Worm (Caenorhabditis elegans) whole organism, early embryonic: ENCODE data around the gene grl-25.
A peak's percentile ranks its signal among the peaks of the same experiment; 100 is the strongest.

Experiments
- B0310.2 ChIP-seq: sonication (generic microtip); optimal IDR thresholded peaks from 2 replicates; lab custom pipeline; 2016; ENCODE audit warnings: mild to moderate bottlenecking, missing genetic modification characterization, missing compliant biosample characterization
- F13C5.2 ChIP-seq: sonication (generic microtip); optimal IDR thresholded peaks from 2 replicates; lab custom pipeline; 2017; ENCODE audit warnings: mild to moderate bottlenecking, missing genetic modification characterization, inconsistent platforms, missing compliant biosample characterization
- aly-1 ChIP-seq: sonication (generic microtip); optimal IDR thresholded peaks from 2 replicates; lab custom pipeline; 2016; ENCODE audit warnings: missing genetic modification characterization, missing compliant biosample characterization
- ama-1 ChIP-seq: fragments of 150-350 bp; optimal IDR thresholded peaks from 2 replicates; lab custom pipeline; 2014
- ceh-13 ChIP-seq: fragments of 200-800 bp; sonication (Bioruptor generic); optimal IDR thresholded peaks from 2 replicates; lab custom pipeline; 2018; ENCODE audit warnings: mild to moderate bottlenecking, missing genetic modification characterization, missing compliant biosample characterization
- ceh-36 ChIP-seq: sonication (generic microtip); optimal IDR thresholded peaks from 2 replicates; lab custom pipeline; 2016; ENCODE audit warnings: missing genetic modification characterization, inconsistent platforms, missing compliant biosample characterization
- ets-7 ChIP-seq: sonication (generic microtip); optimal IDR thresholded peaks from 2 replicates; lab custom pipeline; 2016; ENCODE audit warnings: missing genotype, missing genetic modification characterization, missing compliant biosample characterization
- flt-1 ChIP-seq: fragments of 200-800 bp; sonication (Bioruptor generic); IDR thresholded peaks from 2 replicates; pipeline ENCODE4 v1.3.6; 2022; ENCODE audit warnings: missing genetic modification characterization, missing compliant biosample characterization
- hmbx-1 ChIP-seq: sonication (generic microtip); optimal IDR thresholded peaks from 2 replicates; lab custom pipeline; 2016; ENCODE audit warnings: mild to moderate bottlenecking, missing genetic modification characterization, missing compliant biosample characterization
- hmg-4 ChIP-seq: fragments of 200-800 bp; sonication (Bioruptor generic); optimal IDR thresholded peaks from 2 replicates; lab custom pipeline; 2018; ENCODE audit warnings: mild to moderate bottlenecking, missing genetic modification characterization, missing compliant biosample characterization
- hnd-1 ChIP-seq: sonication (generic microtip); optimal IDR thresholded peaks from 2 replicates; lab custom pipeline; 2016; ENCODE audit warnings: missing genetic modification characterization, missing compliant biosample characterization
- pes-1 ChIP-seq: fragments of 200-800 bp; sonication (Bioruptor generic); IDR thresholded peaks from 2 replicates; pipeline ENCODE4 v1.3.6; 2022; ENCODE audit warnings: missing genetic modification reagents, missing genetic modification characterization, missing compliant biosample characterization
- scrt-1 ChIP-seq: fragments of 200-800 bp; sonication (Bioruptor generic); IDR thresholded peaks from 2 replicates; pipeline ENCODE4 v1.3.6; 2022; ENCODE audit warnings: missing genetic modification characterization, missing compliant biosample characterization
- sea-1 ChIP-seq: fragments of 200-800 bp; sonication (Bioruptor generic); conservative IDR thresholded peaks from 2 replicates; pipeline ENCODE4 v1.3.6; 2022; ENCODE audit warnings: missing genetic modification characterization, missing compliant biosample characterization
- tbx-11 ChIP-seq: fragments of 200-800 bp; sonication (Bioruptor generic); IDR thresholded peaks from 2 replicates; pipeline ENCODE4 v1.3.6; 2022; ENCODE audit warnings: missing genetic modification characterization, missing compliant biosample characterization
- tbx-37 ChIP-seq: fragments of 200-800 bp; sonication (Bioruptor generic); conservative IDR thresholded peaks from 2 replicates; pipeline ENCODE4 v1.3.6; 2022; ENCODE audit warnings: missing genetic modification reagents, missing genetic modification characterization, missing compliant biosample characterization
- tra-4 ChIP-seq: sonication (generic microtip); optimal IDR thresholded peaks from 2 replicates; lab custom pipeline; 2017; ENCODE audit warnings: missing genetic modification characterization, missing compliant biosample characterization

Gene grl-25

DNA sequence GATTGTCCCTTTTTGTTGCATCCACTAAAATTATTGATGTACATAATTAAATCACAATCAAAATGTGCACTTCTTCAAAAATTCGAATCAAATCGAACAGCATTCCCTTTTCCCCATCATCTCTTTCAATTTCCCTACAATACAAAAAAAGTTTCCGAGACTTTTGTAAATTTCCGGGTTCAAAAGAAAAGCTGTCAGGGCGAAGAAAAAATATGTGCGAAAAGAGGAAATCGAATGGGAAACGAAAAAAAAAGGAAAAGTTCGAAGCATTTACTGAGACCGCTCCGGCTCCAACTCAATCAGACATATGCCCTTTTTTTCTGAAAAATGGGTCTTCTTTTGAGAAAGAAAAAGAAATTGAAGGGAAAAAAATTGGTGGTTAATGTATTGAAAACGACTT is 12.9 kb upstream of the grl-25 start:
- TF ChIP-seq tbx-37 (GFP tag; lab: Robert Waterston, UW) = no peak
- no peak for TF ChIP-seq aly-1 (tag; lab: Kevin White, UChicago)
- no peak for TF ChIP-seq pes-1 (GFP tag; lab: Robert Waterston, UW)

DNA sequence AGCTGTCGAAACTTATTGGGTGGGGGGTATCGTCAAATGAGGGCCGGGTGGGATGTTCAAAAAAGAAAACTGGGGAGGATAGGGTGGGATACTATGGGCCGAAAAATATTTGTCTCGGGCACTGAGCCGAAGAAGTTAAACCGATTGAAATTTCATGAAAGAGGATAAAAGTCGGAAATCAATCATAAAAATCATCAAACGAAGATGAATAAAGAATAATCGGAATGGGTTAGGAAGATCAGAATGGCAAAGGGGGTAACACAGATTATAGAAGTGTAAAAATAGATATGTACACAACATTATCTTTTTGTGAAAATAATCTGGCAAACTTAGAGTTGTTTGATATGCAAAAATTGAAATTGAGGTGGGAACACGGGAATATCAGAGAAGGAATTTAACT is 6.6 kb upstream of the grl-25 start:
- TF ChIP-seq flt-1 (GFP tag; lab: Robert Waterston, UW) (no peak), hnd-1 (tag; lab: Kevin White, UChicago) (no peak), scrt-1 (GFP tag; lab: Robert Waterston, UW) (no peak), F13C5.2 (tag; lab: Kevin White, UChicago) (no peak), tra-4 (tag; lab: Kevin White, UChicago) (no peak), aly-1 (tag; lab: Kevin White, UChicago) (no peak), tbx-11 (GFP tag; lab: Robert Waterston, UW) (no peak)

DNA sequence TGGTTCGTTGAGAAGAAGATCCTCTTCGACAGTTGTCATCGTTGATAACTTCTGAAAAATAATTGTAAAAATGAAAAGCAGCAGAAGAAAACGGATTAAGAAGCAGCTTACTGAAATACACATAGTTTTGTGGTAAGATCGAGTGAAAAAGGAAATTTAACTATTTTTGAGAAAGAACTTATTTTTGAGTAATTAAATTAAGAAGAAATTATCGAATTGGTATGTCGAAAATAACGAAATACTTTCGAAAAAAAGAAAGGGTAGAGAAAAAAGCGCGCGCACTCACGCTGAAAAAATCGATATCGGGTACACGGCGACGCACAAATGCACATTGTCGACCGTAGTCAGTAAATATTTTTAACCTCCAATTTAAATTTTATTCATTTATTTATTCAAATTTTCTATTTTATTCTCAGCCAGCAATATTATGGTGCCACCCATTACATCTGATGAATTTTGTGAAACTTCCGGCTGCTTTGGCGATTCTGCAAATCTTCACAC is 5.9 kb upstream of the grl-25 start, which contains the start of the genes ZK643.5 and ZK643.2:
TSS of gene ZK643.5 (minus strand) at position 51 of the 501 bp plus-strand sequence.
TSS of gene ZK643.2 (plus strand) at position 395 of the 501 bp plus-strand sequence.
- TF ChIP-seq sea-1 (no peak), aly-1 (tag; lab: Kevin White, UChicago) (no peak), ceh-13 (no peak), F13C5.2 (tag; lab: Kevin White, UChicago) (no peak), tra-4 (tag; lab: Kevin White, UChicago) (no peak), hnd-1 (tag; lab: Kevin White, UChicago) (no peak), scrt-1 (GFP tag; lab: Robert Waterston, UW) (no peak), flt-1 (GFP tag; lab: Robert Waterston, UW) (no peak), hmbx-1 (no peak)

DNA sequence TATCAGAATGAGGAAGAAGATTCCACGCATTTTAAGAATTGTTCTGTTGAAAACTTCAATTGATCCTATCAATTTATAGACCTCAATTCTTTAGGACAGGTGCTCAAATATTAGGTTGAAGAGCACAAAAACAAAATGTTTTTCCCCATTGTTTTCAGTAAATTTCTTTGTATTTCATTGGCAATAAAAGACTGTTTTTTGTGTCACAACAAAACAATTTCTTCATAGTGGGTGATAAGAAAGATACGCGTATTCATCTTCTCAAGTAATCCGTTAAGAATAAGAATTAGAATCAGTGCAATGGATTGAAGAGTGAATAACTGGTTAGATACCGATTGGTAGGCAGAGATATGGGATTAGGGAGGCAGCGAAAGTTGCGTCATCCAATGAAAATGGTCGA is 1.4 kb upstream of the grl-25 start, which contains the start of gene ZK643.6:
TSS of gene ZK643.6 (minus strand) at position 101 of the 400 bp plus-strand sequence.
- no peak for TF ChIP-seq tra-4 (tag; lab: Kevin White, UChicago)
- no peak for TF ChIP-seq scrt-1 (GFP tag; lab: Robert Waterston, UW)
- no peak for TF ChIP-seq F13C5.2 (tag; lab: Kevin White, UChicago)
- no peak for TF ChIP-seq tbx-37 (GFP tag; lab: Robert Waterston, UW)
- no peak for TF ChIP-seq ceh-13
- no peak for TF ChIP-seq ets-7 (tag; lab: Kevin White, UChicago)
- TF ChIP-seq B0310.2 = no peak
- no peak for TF ChIP-seq ama-1 (lab: Kevin White, UChicago)
- no peak for TF ChIP-seq ceh-36 (tag; lab: Kevin White, UChicago)
- no peak for TF ChIP-seq aly-1 (tag; lab: Kevin White, UChicago)
- no peak for TF ChIP-seq pes-1 (GFP tag; lab: Robert Waterston, UW)
- TF ChIP-seq tbx-11 (GFP tag; lab: Robert Waterston, UW) = no peak
- TF ChIP-seq flt-1 (GFP tag; lab: Robert Waterston, UW) = no peak
- TF ChIP-seq sea-1 = no peak

DNA sequence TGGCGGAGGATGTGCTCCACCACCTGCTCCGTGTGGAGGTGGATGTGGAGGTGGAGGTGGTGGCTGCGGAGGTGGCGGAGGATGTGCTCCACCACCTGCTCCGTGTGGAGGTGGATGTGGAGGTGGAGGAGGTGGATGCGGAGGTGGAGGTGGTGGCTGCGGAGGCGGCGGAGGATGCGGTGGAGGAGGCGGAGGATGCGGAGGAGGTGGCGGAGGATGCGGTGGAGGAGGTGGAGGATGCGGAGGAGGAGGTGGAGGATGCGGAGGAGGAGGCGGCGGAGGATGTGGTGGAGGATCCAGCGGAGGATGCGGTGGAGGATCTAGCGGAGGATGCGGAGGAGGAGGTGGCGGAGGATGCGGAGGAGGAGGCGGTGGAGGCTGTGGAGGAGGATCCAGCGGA is 382 bp downstream of the grl-25 start:
- no peak for TF ChIP-seq aly-1 (tag; lab: Kevin White, UChicago)
- no peak for TF ChIP-seq pes-1 (GFP tag; lab: Robert Waterston, UW)
- no peak for TF ChIP-seq hmg-4
- no peak for TF ChIP-seq ets-7 (tag; lab: Kevin White, UChicago)
- no peak for TF ChIP-seq ceh-13
- no peak for TF ChIP-seq B0310.2
- no peak for TF ChIP-seq scrt-1 (GFP tag; lab: Robert Waterston, UW)

DNA sequence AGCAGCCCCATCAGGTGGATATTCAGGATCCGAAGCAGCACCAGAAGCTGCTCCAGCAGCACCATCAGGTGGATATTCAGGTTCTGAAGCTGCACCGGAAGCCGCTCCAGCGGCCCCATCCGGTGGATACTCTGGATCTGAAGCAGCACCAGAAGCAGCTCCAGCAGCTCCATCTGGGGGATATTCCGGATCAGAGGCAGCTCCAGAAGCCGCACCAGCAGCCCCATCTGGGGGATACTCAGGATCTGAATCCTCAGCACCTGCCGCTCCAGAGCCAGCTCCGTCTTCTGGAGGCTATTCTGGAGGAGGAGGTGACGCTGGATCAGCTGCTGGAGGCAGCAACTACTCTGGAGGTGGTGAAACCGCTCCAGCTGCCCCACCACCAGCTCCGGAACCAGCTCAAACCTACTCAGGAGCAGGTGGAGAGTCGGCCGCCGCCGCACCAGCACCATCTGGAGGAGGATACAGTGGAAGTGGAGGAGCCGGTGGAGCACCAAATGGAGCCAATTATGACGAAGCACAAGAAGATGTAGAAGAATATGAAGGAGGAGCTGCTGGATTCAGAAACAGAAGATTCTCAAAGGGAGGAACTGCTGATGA is 2.7 kb downstream of the grl-25 start:
- TF ChIP-seq ceh-13 (no peak), B0310.2 (no peak), hnd-1 (tag; lab: Kevin White, UChicago) (no peak), aly-1 (tag; lab: Kevin White, UChicago) (peak; percentile 16), hmg-4 (no peak)

DNA sequence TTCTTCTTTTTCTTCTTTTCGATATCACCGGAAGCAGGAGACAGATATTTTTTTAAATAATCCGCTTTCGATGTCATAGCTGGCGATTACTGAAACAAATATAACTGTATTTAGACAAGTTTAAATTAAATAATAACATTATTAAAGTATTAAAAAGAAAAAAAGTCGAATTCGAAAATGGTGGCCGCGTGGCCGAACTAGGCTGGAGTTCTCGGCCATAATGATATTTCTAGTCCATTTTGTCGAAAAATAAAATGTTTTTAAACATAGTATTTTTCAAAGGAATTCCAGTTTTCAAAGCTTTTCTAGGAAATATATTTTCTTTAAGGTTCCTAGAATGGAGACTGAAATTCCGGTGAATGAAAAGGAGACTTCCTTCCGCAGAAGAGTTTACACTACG is 5.5 kb downstream of the grl-25 start, which contains the start of the genes bud-13 and rpap-2:
TSS of gene bud-13 (minus strand) at position 89 of the 400 bp plus-strand sequence.
TSS of gene rpap-2 (plus strand) at position 329 of the 400 bp plus-strand sequence.
- TF ChIP-seq ama-1 (lab: Kevin White, UChicago) = no peak
- TF ChIP-seq tbx-37 (GFP tag; lab: Robert Waterston, UW) = peak; percentile 53; the same call in 1 of the 2 replicates

DNA sequence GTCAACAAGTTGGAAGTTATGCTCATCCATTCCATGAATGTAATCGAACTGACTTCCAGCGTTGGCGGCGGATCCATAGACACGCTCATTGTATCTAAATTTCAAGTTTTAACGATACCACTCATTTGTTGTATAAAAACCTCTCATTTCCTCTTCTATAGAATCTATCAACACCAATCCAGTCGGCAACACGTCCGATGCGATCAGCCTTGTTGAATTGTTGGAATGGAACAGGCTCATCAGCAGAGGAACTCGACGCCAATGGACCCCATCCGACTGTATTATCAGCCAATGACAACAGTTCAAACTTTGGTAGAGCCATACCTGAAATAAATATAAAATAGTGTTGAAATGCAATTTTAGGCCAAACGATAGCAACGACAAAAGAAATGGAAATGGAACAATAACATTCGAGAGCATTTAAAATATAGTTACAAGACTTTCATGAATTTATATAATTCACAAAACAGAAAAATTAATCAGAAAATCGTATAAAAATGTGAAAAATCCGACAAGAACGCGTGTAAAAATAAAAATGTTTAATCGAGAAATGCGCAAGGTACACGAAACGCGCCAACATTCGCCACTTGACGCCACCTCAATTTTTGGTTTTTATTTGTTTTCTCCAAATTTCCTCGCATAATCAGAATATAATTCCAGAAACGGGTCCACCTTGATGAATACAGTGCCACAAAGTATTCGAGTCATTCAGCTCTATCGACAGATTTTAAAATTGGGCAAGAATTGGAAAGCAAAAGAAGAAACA is 9.3 kb downstream of the grl-25 start, which contains the start of the genes eif-3.D and R08D7.4:
TSS of gene eif-3.D (minus strand) at position 324 of the 766 bp plus-strand sequence.
TSS of gene R08D7.4 (plus strand) at position 638 of the 766 bp plus-strand sequence.
- TF ChIP-seq ama-1 (lab: Kevin White, UChicago) = no peak
- no peak for TF ChIP-seq hmbx-1
- peak; percentile 61 for TF ChIP-seq tbx-37 (GFP tag; lab: Robert Waterston, UW)
- 0 out of 2 replicates have a peak, but pooled peaks have one; percentile 31 for TF ChIP-seq flt-1 (GFP tag; lab: Robert Waterston, UW)
- TF ChIP-seq hnd-1 (tag; lab: Kevin White, UChicago) = peak; percentile 17
- peak; percentile 84 for TF ChIP-seq F13C5.2 (tag; lab: Kevin White, UChicago)
- TF ChIP-seq ets-7 (tag; lab: Kevin White, UChicago) = peak; percentile 13
- peak; percentile 70 for TF ChIP-seq pes-1 (GFP tag; lab: Robert Waterston, UW)
- peak; percentile 17 for TF ChIP-seq ceh-36 (tag; lab: Kevin White, UChicago)
